Worm (Caenorhabditis elegans) whole organism, midembryonic: ENCODE measurements around the gene srh-186.

Experiments
- med-1 ChIP-seq: sonication (generic microtip); optimal IDR thresholded peaks from 2 replicates; lab custom pipeline; 2017; ENCODE audit warnings: missing genetic modification characterization, mild to moderate bottlenecking, missing compliant biosample characterization, antibody characterized with exemption, missing genetic modification reagents; ENCODE audit not compliant: insufficient read depth
- tab-1 ChIP-seq: fragments of 200-800 bp; sonication (Bioruptor generic); IDR thresholded peaks from 2 replicates; pipeline ENCODE4 v1.3.6; 2022; ENCODE audit warnings: missing genetic modification characterization, missing compliant biosample characterization
- ztf-29 ChIP-seq: fragments of 200-800 bp; sonication (Bioruptor generic); IDR thresholded peaks from 2 replicates; pipeline ENCODE4 v1.3.6; 2022; ENCODE audit warnings: missing genetic modification reagents, missing genetic modification characterization, missing compliant biosample characterization

ce11 chrV:15974836-15975235 lies 19.2 kb downstream of the srh-186 start, which contains the start of gene sru-22:
- TF ChIP-seq tab-1 (no peak), ztf-29 (GFP tag; lab: Robert Waterston, UW) (no peak), med-1 (GFP tag; lab: Kevin White, UChicago) (no peak)
